Worm (Caenorhabditis elegans) whole organism, L3 larva: ENCODE data around the gene F08C6.5.

ENCODE experiments used
- R02D3.7 ChIP-seq: fragments of 150-350 bp; optimal IDR thresholded peaks from 2 replicates; lab custom pipeline; 2014; ENCODE audit warnings: missing biosample characterization, missing genetic modification characterization
- ZK546.5 ChIP-seq: sonication (generic microtip); optimal IDR thresholded peaks from 2 replicates; lab custom pipeline; 2017; ENCODE audit warnings: missing biosample characterization, missing genetic modification characterization
- aly-2 ChIP-seq: fragments of 150-350 bp; optimal IDR thresholded peaks from 2 replicates; lab custom pipeline; 2014; ENCODE audit warnings: missing biosample characterization, missing genetic modification characterization
- ama-1 ChIP-seq: fragments of 150-350 bp; optimal IDR thresholded peaks from 2 replicates; lab custom pipeline; 2018
- ceh-28 ChIP-seq: fragments of 150-350 bp; optimal IDR thresholded peaks from 2 replicates; lab custom pipeline; 2014; ENCODE audit warnings: missing biosample characterization, missing genetic modification reagents, missing genetic modification characterization
- ceh-82 ChIP-seq: fragments of 150-350 bp; optimal IDR thresholded peaks from 2 replicates; lab custom pipeline; 2014; ENCODE audit warnings: missing biosample characterization, missing genetic modification characterization
- daf-12 ChIP-seq: fragments of 150-350 bp; optimal IDR thresholded peaks from 2 replicates; lab custom pipeline; 2014; ENCODE audit warnings: missing biosample characterization, missing genetic modification reagents, missing genetic modification characterization
- egl-27 ChIP-seq: sonication (generic microtip); optimal IDR thresholded peaks from 4 replicates; lab custom pipeline; 2017; ENCODE audit warnings: missing biosample characterization, missing genetic modification reagents, missing genetic modification characterization
- egl-5 ChIP-seq: fragments of 150-350 bp; optimal IDR thresholded peaks from 2 replicates; lab custom pipeline; 2017; ENCODE audit warnings: missing biosample characterization, missing genetic modification reagents, missing genetic modification characterization, inconsistent platforms
- elt-2 ChIP-seq: sonication (generic microtip); optimal IDR thresholded peaks from 2 replicates; lab custom pipeline; 2016; ENCODE audit warnings: missing genetic modification reagents, mild to moderate bottlenecking, missing genetic modification characterization, missing compliant biosample characterization
- elt-3 ChIP-seq, 3 experiments: fragments of 150-350 bp in 1 of 3; sonication (generic microtip) in 2 of 3; optimal IDR thresholded peaks; 2 replicates in 2 of 3; 4 replicates in 1 of 3; lab custom pipeline; 2014 to 2017; ENCODE audit warnings: missing biosample characterization in 3 of 3, missing genetic modification characterization in 3 of 3
- eor-1 ChIP-seq, 2 experiments: fragments of 150-350 bp; optimal IDR thresholded peaks; 2 replicates each; lab custom pipeline; 2014 to 2018; ENCODE audit warnings: missing biosample characterization in 2 of 2, missing genetic modification characterization in 2 of 2
- fkh-10 ChIP-seq: sonication (generic microtip); optimal IDR thresholded peaks from 2 replicates; lab custom pipeline; 2017; ENCODE audit warnings: missing biosample characterization, missing genetic modification reagents, missing genetic modification characterization
- hmg-11 ChIP-seq: sonication (generic microtip); optimal IDR thresholded peaks from 2 replicates; lab custom pipeline; 2016; ENCODE audit warnings: missing genetic modification characterization, missing compliant biosample characterization
- jun-1 ChIP-seq: fragments of 150-350 bp; optimal IDR thresholded peaks from 2 replicates; lab custom pipeline; 2014; ENCODE audit warnings: missing biosample characterization, missing genetic modification reagents, missing genetic modification characterization
- lin-15B ChIP-seq: fragments of 150-350 bp; optimal IDR thresholded peaks from 2 replicates; lab custom pipeline; 2014; ENCODE audit warnings: missing biosample characterization, missing genetic modification characterization
- lin-39 ChIP-seq: fragments of 150-350 bp; optimal IDR thresholded peaks from 2 replicates; lab custom pipeline; 2018; ENCODE audit warnings: missing biosample characterization, missing genetic modification reagents, missing genetic modification characterization
- lsy-12 ChIP-seq: sonication (generic microtip); optimal IDR thresholded peaks from 2 replicates; lab custom pipeline; 2016; ENCODE audit warnings: mild to moderate bottlenecking, missing genetic modification characterization, missing compliant biosample characterization
- mdl-1 ChIP-seq: fragments of 150-350 bp; optimal IDR thresholded peaks from 2 replicates; lab custom pipeline; 2014; ENCODE audit warnings: missing biosample characterization, missing genetic modification characterization
- nfya-1 ChIP-seq: sonication (generic microtip); optimal IDR thresholded peaks from 2 replicates; lab custom pipeline; 2017; ENCODE audit warnings: missing genetic modification characterization, mild to moderate bottlenecking, missing compliant biosample characterization, antibody characterized with exemption, moderate library complexity; ENCODE audit not compliant: insufficient read depth
- nhr-23 ChIP-seq: fragments of 150-350 bp; optimal IDR thresholded peaks from 2 replicates; lab custom pipeline; 2014; ENCODE audit warnings: missing biosample characterization, missing genetic modification reagents, missing genetic modification characterization
- nhr-237 ChIP-seq: fragments of 150-350 bp; optimal IDR thresholded peaks from 2 replicates; lab custom pipeline; 2014; ENCODE audit warnings: missing biosample characterization, missing genetic modification characterization
- nhr-25 ChIP-seq: sonication (generic microtip); optimal IDR thresholded peaks from 2 replicates; lab custom pipeline; 2017; ENCODE audit warnings: missing biosample characterization, missing genetic modification characterization
- nhr-28 ChIP-seq: fragments of 150-350 bp; optimal IDR thresholded peaks from 2 replicates; lab custom pipeline; 2014; ENCODE audit warnings: missing biosample characterization, missing genetic modification characterization
- nhr-43 ChIP-seq: sonication (generic microtip); optimal IDR thresholded peaks from 2 replicates; lab custom pipeline; 2016; ENCODE audit warnings: mild to moderate bottlenecking, missing genetic modification characterization, missing compliant biosample characterization; ENCODE audit not compliant: poor library complexity, severe bottlenecking
- nhr-67 ChIP-seq: fragments of 150-350 bp; optimal IDR thresholded peaks from 2 replicates; lab custom pipeline; 2014; ENCODE audit warnings: missing biosample characterization, missing genetic modification characterization
- pha-4 ChIP-seq: fragments of 150-350 bp; optimal IDR thresholded peaks from 2 replicates; lab custom pipeline; 2014; ENCODE audit warnings: missing biosample characterization, missing genetic modification reagents, missing genetic modification characterization
- sea-2 ChIP-seq: fragments of 150-350 bp; sonication (generic microtip); optimal IDR thresholded peaks from 4 replicates; lab custom pipeline; 2014; ENCODE audit warnings: missing biosample characterization, missing genetic modification reagents, missing genetic modification characterization
- skn-1 ChIP-seq: fragments of 150-350 bp; optimal IDR thresholded peaks from 2 replicates; lab custom pipeline; 2014; ENCODE audit warnings: missing biosample characterization, missing genetic modification characterization
- snpc-4 ChIP-seq: fragments of 150-350 bp; optimal IDR thresholded peaks from 2 replicates; lab custom pipeline; 2014; ENCODE audit warnings: missing biosample characterization, missing genetic modification characterization
- unc-39 ChIP-seq: sonication (generic microtip); optimal IDR thresholded peaks from 4 replicates; lab custom pipeline; 2017; ENCODE audit warnings: missing biosample characterization, missing genetic modification characterization
- zag-1 ChIP-seq: fragments of 150-350 bp; optimal IDR thresholded peaks from 2 replicates; lab custom pipeline; 2014; ENCODE audit warnings: missing biosample characterization, missing genetic modification characterization
- ztf-11 ChIP-seq: fragments of 150-350 bp; optimal IDR thresholded peaks from 2 replicates; lab custom pipeline; 2014; ENCODE audit warnings: missing biosample characterization, missing genetic modification characterization

F08C6.5 gene

DNA sequence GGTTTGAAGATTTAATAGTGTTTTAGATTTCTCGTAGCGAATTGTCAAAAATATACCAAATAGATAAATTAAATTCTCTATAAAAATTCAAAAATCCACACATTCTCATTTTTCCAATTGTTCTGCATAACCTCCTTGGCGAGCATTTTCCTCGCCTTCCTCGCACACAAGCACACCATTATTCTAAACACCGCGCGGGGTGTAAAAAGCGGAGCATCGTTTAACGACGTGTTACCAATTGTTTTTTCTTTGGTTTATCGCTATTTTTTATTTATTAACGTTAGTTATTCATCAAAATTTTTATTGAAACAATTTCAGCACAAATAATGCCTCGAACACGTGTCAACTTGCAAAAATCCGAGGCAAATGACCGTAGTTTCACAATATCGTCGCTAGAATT lies 5.8 kb downstream of the F08C6.5 start, which contains the start of gene vps-52:
Gene vps-52, plus strand, starts transcription at position 319 of the 400 bp plus-strand sequence.
- TF ChIP-seq zag-1 (tag; lab: Kevin White, UChicago) (no peak), lin-15B (no peak), hmg-11 (tag; lab: Kevin White, UChicago) (no peak), eor-1 (tag; optimal IDR thresholded peaks at IDR 0.05; lab: Kevin White, UChicago) (no peak), skn-1 (tag; lab: Kevin White, UChicago) (no peak), pha-4 (tag; lab: Kevin White, UChicago) (peak; percentile 29), egl-27 (no peak), nhr-237 (tag; lab: Kevin White, UChicago) (no peak), aly-2 (tag; lab: Kevin White, UChicago) (no peak), R02D3.7 (no peak), nhr-67 (no peak), egl-5 (tag; lab: Kevin White, UChicago) (peak; percentile 43), mdl-1 (no peak), lin-39 (tag; lab: Kevin White, UChicago) (peak; percentile 65), fkh-10 (GFP tag; lab: Kevin White, UChicago) (no peak), ama-1 (lab: Kevin White, UChicago) (no peak), nfya-1 (tag; lab: Kevin White, UChicago) (peak; percentile 36), ceh-82 (no peak), ZK546.5 (tag; lab: Kevin White, UChicago) (no peak), nhr-23 (tag; lab: Kevin White, UChicago) (no peak), lsy-12 (tag; lab: Kevin White, UChicago) (no peak)
- TF ChIP-seq, all 47 proteins: peak for 4

DNA sequence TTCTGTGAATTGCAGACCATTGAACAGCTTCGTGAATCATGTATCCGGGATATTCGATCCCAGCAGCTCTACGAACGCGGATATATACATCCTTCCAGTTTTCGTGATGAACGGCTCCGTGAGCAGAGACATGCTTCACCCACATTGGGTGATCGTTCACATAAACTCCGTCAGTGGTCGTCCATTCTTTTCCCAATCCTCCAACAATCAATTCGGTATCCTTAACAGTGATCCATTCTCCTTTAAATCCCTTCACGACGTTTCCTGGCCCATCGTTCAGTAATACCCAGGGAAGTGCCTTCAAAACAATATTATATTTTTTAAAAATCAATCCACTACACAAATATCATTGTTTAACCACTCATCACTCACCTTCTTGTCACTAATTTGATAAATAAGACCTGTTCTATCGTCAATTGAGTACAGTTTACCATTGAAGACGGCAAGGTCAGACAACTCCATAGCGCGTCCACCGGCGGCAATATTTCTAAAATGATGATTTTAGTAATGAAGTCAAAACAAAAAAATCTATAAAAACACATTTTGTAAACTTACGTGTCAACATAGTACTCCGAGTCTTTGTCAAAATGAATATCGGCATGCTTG lies 9.6 kb downstream of the F08C6.5 start:
- TF ChIP-seq snpc-4 (no peak), nhr-67 (no peak), lin-15B (no peak), egl-5 (tag; lab: Kevin White, UChicago) (no peak), nhr-43 (peak; percentile 30), sea-2 (no peak), ZK546.5 (tag; lab: Kevin White, UChicago) (no peak), nhr-25 (tag; lab: Kevin White, UChicago) (peak; percentile 23), hmg-11 (tag; lab: Kevin White, UChicago) (no peak)
- TF ChIP-seq, all 47 proteins: peak for 2

DNA sequence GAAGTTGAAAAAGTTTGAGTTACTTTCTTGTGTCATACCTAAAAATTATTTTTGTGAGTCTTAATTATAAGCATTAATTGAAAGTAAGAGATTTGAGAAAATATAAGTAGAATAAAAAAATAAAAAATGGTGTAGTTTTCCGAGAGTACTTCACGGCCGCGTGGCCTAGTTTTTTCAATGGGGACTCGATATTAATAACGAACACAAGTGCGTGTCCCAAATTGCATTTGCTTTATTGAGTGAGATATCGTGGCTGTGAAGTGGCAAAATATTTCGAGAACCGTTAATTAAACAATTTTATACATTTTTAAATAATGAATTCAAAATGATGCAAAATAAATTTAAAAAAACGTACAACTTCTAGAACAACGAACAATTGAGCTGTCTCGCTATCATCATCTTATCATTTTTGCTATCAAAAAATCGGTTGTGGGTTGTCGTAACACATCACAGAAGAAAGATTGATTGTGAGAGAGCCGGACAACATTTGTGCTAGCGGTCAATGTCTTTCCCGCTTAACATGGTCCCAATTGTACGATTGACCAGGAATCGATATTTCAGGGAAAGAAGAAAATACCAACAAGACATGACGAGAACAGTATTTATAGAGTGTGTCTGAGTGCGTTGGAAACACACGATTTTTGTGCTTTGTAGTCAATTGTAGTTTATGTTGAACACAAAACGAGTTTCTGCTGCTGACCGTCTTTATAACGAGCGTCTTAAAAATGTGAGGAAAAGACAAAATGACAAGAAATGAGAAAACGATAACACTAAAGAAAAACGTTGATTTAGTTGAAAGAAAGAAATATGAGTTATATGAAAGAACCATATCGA lies 10.7 kb downstream of the F08C6.5 start, which contains the start of gene apy-1:
Gene apy-1, minus strand, starts transcription at position 38 of the 834 bp plus-strand sequence.
- TF ChIP-seq sea-2 (no peak), nfya-1 (tag; lab: Kevin White, UChicago) (peak; percentile 33), snpc-4 (peak; percentile 21), nhr-28 (tag; lab: Kevin White, UChicago) (no peak), elt-2 (peak; percentile 82), ceh-28 (tag; lab: Kevin White, UChicago) (peak; percentile 57), nhr-25 (tag; lab: Kevin White, UChicago) (peak; percentile 26), nhr-23 (tag; lab: Kevin White, UChicago) (peak; percentile 28), pha-4 (tag; lab: Kevin White, UChicago) (peak; percentile 56), nhr-43 (peak; percentile 83), hmg-11 (tag; lab: Kevin White, UChicago) (peak; percentile 5), jun-1 (tag; lab: Kevin White, UChicago) (no peak)

DNA sequence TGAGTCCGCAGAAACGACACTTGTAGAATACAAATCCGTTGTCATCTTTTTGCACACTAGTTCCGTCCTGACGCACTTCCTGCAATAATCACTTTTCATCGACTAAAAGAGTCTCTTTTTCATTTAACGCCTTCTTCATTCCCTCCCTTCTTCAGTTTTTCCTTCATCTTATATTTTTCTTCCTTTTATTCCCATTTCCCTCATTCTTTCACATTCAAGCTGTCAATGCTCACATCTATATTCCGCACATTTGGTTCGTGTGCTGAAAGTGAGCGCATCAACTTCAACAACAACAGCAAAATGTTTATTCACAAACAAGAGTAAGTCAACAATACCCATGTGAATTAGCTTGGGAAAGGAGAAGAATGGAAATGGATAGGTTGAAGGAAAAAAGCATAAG lies 12.9 kb downstream of the F08C6.5 start, which contains the start of gene pcyt-1:
Gene pcyt-1, plus strand, starts transcription at position 301 of the 400 bp plus-strand sequence.
- TF ChIP-seq elt-3 (tag; optimal IDR thresholded peaks at IDR 0.05; lab: Kevin White, UChicago) (no peak), daf-12 (tag; lab: Kevin White, UChicago) (no peak), nhr-67 (no peak), sea-2 (no peak), ama-1 (lab: Kevin White, UChicago) (no peak), ztf-11 (tag; lab: Kevin White, UChicago) (no peak), unc-39 (tag; lab: Kevin White, UChicago) (no peak), egl-5 (tag; lab: Kevin White, UChicago) (no peak), ceh-82 (no peak), nhr-23 (tag; lab: Kevin White, UChicago) (no peak), lsy-12 (tag; lab: Kevin White, UChicago) (no peak), lin-39 (tag; lab: Kevin White, UChicago) (no peak), nhr-43 (no peak)
